Worm (Caenorhabditis elegans) whole organism, L1 larva: Measurements from ENCODE around the gene T26C5.2.

Experiments used
- aha-1 ChIP-seq: fragments of 150-350 bp; optimal IDR thresholded peaks from 2 replicates; lab custom pipeline; 2014; ENCODE audit warnings: missing biosample characterization, missing genetic modification characterization
- aly-2 ChIP-seq: fragments of 150-350 bp; optimal IDR thresholded peaks from 2 replicates; lab custom pipeline; 2014; ENCODE audit warnings: missing biosample characterization, missing genetic modification characterization
- ama-1 ChIP-seq: fragments of 150-350 bp; optimal IDR thresholded peaks from 2 replicates; lab custom pipeline; 2014
- ceh-63 ChIP-seq: fragments of 200-800 bp; sonication (Bioruptor generic); optimal IDR thresholded peaks from 2 replicates; lab custom pipeline; 2018; ENCODE audit warnings: mild to moderate bottlenecking, missing genetic modification characterization, missing compliant biosample characterization
- ces-1 ChIP-seq: fragments of 150-350 bp; optimal IDR thresholded peaks from 2 replicates; lab custom pipeline; 2014; ENCODE audit warnings: missing biosample characterization, missing genetic modification reagents, missing genetic modification characterization
- egl-13 ChIP-seq: sonication (generic microtip); optimal IDR thresholded peaks from 2 replicates; lab custom pipeline; 2016; ENCODE audit warnings: missing genotype, missing genetic modification reagents, missing genetic modification characterization, missing compliant biosample characterization
- lin-39 ChIP-seq: fragments of 150-350 bp; optimal IDR thresholded peaks from 2 replicates; lab custom pipeline; 2014; ENCODE audit warnings: missing biosample characterization, missing genetic modification reagents, missing genetic modification characterization
- lsy-2 ChIP-seq, 2 experiments: fragments of 150-350 bp; optimal IDR thresholded peaks; 2 replicates each; lab custom pipeline; 2014; ENCODE audit warnings: missing biosample characterization in 2 of 2, missing genetic modification characterization in 2 of 2
- mep-1 ChIP-seq: fragments of 150-350 bp; optimal IDR thresholded peaks from 2 replicates; lab custom pipeline; 2014; ENCODE audit warnings: missing biosample characterization, missing genetic modification characterization
- nhr-77 ChIP-seq: fragments of 150-350 bp; optimal IDR thresholded peaks from 2 replicates; lab custom pipeline; 2014; ENCODE audit warnings: missing biosample characterization, missing genetic modification characterization
- skn-1 ChIP-seq: fragments of 150-350 bp; optimal IDR thresholded peaks from 2 replicates; lab custom pipeline; 2014; ENCODE audit warnings: missing biosample characterization, missing genetic modification characterization
- unc-62 ChIP-seq: fragments of 150-350 bp; optimal IDR thresholded peaks from 2 replicates; lab custom pipeline; 2014; ENCODE audit warnings: missing biosample characterization, missing genetic modification reagents, missing genetic modification characterization
- ztf-11 ChIP-seq, 2 experiments: sonication (generic microtip); optimal IDR thresholded peaks; 2 replicates each; lab custom pipeline; 2016 to 2017; ENCODE audit warnings: missing genetic modification characterization in 2 of 2, missing biosample characterization in 1 of 2, missing compliant biosample characterization in 1 of 2

DNA sequence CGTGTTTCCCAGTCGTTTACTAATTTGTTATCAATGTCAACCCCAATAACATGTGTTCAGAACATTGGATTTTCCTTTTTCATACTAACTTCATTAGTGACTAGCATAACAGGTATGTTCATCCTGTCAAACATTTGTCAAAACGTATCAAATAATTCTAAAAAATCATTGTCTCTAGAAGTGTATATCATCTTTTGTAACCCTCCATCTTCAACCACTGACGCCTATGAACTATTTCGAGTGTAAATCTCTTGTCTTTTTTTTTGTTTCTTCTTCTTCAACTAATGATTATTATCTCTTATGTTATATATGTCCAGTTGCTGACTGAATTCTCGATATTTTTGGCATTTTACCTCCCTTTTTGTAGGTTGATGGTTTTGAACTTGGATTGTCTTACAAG is 4.7 kb downstream of the T26C5.2 start:
- TF ChIP-seq lsy-2 (tag; optimal IDR thresholded peaks at IDR 0.05; lab: Kevin White, UChicago) (no peak), lin-39 (no peak), mep-1 (tag; lab: Kevin White, UChicago) (no peak), aly-2 (no peak), skn-1 (tag; lab: Kevin White, UChicago) (no peak), unc-62 (GFP tag; lab: Kevin White, UChicago) (no peak), ztf-11 (tag; optimal IDR thresholded peaks at IDR 0.05; lab: Kevin White, UChicago) (no peak), ama-1 (lab: Kevin White, UChicago) (no peak), aha-1 (tag; lab: Kevin White, UChicago) (no peak), nhr-77 (no peak), ces-1 (GFP tag; lab: Kevin White, UChicago) (no peak), ceh-63 (GFP tag; lab: Kevin White, UChicago) (no peak), egl-13 (tag; lab: Kevin White, UChicago) (no peak)
